Worm (Caenorhabditis elegans): ENCODE measurements around the gene chil-2.
"Not testable (repeated sequence)": the region's sequence is repeated elsewhere in the genome, so short reads cannot be mapped to it uniquely, and the experiment has no call there.

chil-2 gene

ce11 chrII:9868207-9868606, 6.2 kb downstream of the chil-2 start:
- no peak for TF ChIP-seq dve-1 (tag; optimal IDR thresholded peaks at IDR 0.05)
- no peak for TF ChIP-seq fax-1 (tag; optimal IDR thresholded peaks at IDR 0.05)
- no peak for TF ChIP-seq K02D7.2 (tag; optimal IDR thresholded peaks at IDR 0.05)
- TF ChIP-seq dmd-4 (tag; optimal IDR thresholded peaks at IDR 0.05; ENCODE audit: borderline replicate concordance): no peak
- TF ChIP-seq eyg-1 (tag; optimal IDR thresholded peaks at IDR 0.05): no peak

DNA sequence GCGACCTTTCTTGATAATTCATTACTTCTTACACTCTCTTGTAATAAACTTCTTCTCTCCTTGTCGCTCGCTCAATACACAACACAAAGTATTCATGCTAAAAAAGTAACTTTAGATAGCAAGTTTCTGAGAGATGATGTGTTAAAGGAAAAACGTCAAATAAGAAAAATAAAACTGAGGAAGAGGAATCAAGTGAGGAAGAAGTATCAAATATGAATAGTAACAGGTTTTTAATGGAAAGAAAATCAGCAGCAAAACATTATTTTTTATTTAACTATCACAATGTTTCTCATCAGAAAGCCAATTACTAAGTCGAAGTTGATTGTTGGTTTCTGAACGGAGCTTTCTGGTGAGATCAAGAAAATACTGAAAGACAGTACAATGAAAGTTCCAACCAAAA, 8.0 kb downstream of the chil-2 start, which contains the start of gene chil-1:
TSS of gene chil-1 (minus strand) at position 101 of the 400 bp plus-strand sequence.
- not testable (repeated sequence) for TF ChIP-seq hlh-15, lim-6, gmeb-2 (tag; optimal IDR thresholded peaks at IDR 0.05)

ce11 chrII:9862147-9862546, 12.3 kb downstream of the chil-2 start, which contains the start of gene C08H9.18:
Gene C08H9.18 (minus strand): TSS chrII:9862247.
- TF ChIP-seq ahr-1 (tag; optimal IDR thresholded peaks at IDR 0.05): no peak
- TF ChIP-seq npax-4 (tag; optimal IDR thresholded peaks at IDR 0.05): no peak
- TF ChIP-seq lin-11 (tag; optimal IDR thresholded peaks at IDR 0.05): no peak
- TF ChIP-seq C38D4.7 (GFP tag; optimal IDR thresholded peaks at IDR 0.05): no peak

ce11 chrII:9861394-9861793, 13.0 kb downstream of the chil-2 start, which contains the start of gene chil-3:
Gene chil-3 (minus strand): TSS chrII:9861494.
- TF ChIP-seq elt-4 (tag; optimal IDR thresholded peaks at IDR 0.05) (no peak), nhr-11 (tag; optimal IDR thresholded peaks at IDR 0.05) (peak; percentile 48), npax-4 (tag; optimal IDR thresholded peaks at IDR 0.05) (no peak), lim-6 (tag; optimal IDR thresholded peaks at IDR 0.05) (no peak)

DNA sequence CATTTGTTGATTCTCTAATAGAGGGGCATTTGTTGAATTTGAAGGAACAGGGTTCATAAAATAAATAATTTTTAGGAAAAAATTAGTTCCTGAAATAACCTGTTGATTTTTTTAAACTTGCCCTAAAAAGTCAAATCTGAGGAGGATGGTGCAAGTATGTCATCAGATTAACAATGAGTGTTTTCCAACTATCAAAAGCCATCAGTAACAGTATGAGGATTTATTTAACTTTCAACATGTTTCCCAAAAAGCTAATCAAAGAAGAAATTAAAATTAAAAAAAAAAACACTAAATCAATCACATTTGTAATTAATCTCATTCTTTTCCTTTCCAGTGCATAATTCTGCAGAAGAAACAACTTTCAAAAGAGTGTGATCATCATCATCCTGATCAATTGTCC, 14.8 kb downstream of the chil-2 start, which contains the start of gene chil-5:
TSS of gene chil-5 (minus strand) at position 101 of the 400 bp plus-strand sequence.
- TF ChIP-seq unc-3 (GFP tag; conservative IDR thresholded peaks at IDR 0.05) (no peak), unc-3 (tag; optimal IDR thresholded peaks at IDR 0.05) (no peak), syd-9 (tag; optimal IDR thresholded peaks at IDR 0.05) (no peak), dve-1 (tag; optimal IDR thresholded peaks at IDR 0.05) (no peak), ttx-3 (tag; optimal IDR thresholded peaks at IDR 0.05) (no peak), ceh-14 (tag; optimal IDR thresholded peaks at IDR 0.05) (no peak), nhr-232 (tag; optimal IDR thresholded peaks at IDR 0.05) (no peak), sox-4 (tag; optimal IDR thresholded peaks at IDR 0.05) (no peak), pag-3 (tag; optimal IDR thresholded peaks at IDR 0.05; ENCODE audit: borderline replicate concordance) (no peak), nhr-11 (tag; optimal IDR thresholded peaks at IDR 0.05) (no peak), ama-1 (optimal IDR thresholded peaks at IDR 0.05) (no peak), fkh-6 (tag; optimal IDR thresholded peaks at IDR 0.05) (no peak), nfya-1 (tag; optimal IDR thresholded peaks at IDR 0.05) (no peak), sdc-2 (tag; optimal IDR thresholded peaks at IDR 0.05) (no peak)

DNA sequence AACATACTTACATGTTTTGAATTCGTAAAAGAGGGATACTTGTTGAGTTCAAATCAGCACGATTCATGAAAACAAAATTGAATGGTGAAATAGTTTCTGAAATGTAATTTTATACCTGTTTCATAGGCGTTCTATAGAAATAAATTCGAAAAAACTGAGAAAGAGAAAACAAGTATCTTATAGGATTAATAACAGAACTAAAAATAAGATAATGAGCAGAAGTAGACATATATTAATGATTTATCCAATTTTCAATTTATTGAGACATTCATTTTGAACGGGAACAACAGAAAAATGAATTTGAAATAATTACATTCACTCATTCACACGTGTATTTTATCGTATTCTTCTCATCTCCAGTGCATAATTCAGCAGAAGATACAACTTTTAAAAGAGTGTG, 16.6 kb downstream of the chil-2 start, which contains the start of gene chil-6:
TSS of gene chil-6 (minus strand) at position 101 of the 400 bp plus-strand sequence.
- TF ChIP-seq ttx-3 (tag; optimal IDR thresholded peaks at IDR 0.05): no peak
- TF ChIP-seq Y22D7AL.16 (tag; optimal IDR thresholded peaks at IDR 0.05): no peak
- TF ChIP-seq unc-55 (GFP tag; optimal IDR thresholded peaks at IDR 0.05): no peak
- TF ChIP-seq npax-4 (tag; optimal IDR thresholded peaks at IDR 0.05): no peak
- no peak for TF ChIP-seq ceh-19 (GFP tag; optimal IDR thresholded peaks at IDR 0.05)

DNA sequence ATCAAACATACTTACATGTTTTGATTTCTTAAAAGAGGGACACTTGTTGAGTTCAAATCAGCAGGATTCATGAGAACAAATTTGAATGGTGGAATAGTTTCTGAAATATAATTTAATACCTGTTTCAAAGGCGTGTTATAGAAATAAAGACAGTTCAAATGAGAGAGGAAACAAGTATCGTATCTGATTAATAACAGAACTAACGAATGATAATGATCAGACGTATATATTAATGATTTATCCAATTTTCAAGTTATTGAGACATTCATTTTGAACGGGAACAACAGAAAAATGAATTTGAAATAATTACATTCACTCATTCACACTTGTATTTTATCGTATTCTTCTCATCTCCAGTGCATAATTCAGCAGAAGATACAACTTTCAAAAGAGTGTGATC, 18.8 kb downstream of the chil-2 start, which contains the start of gene chil-4:
TSS of gene chil-4 (minus strand) at position 101 of the 400 bp plus-strand sequence.
- TF ChIP-seq ztf-16 (tag; optimal IDR thresholded peaks at IDR 0.05): no peak
- no peak for TF ChIP-seq pax-1 (tag; optimal IDR thresholded peaks at IDR 0.05)
- TF ChIP-seq unc-42 (tag; optimal IDR thresholded peaks at IDR 0.05): no peak

Measured in whole organism, late embryonic.